Worm (Caenorhabditis elegans): Measurements from ENCODE around the gene acp-3.

DNA sequence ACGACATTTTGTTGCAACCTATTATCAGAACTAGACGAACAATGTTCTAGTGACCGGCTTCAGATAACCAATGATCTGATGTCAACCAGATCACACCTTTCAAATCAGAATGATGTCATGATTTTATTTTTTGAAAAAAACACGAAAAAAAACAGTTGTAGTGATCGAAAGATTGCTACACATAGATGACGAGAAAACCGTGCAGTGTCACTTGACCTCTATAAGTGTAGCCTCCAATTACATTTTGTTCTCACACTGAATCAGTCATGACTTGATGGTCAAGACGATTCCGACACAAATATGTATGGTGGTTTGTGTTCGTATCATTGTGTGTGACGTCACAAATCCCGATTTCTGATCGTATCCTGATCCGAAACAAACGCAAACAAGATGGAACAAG, 3.2 kb upstream of the acp-3 start:
- TF ChIP-seq tbx-37 (GFP tag; conservative IDR thresholded peaks at IDR 0.05) (no peak), F13C5.2 (tag; optimal IDR thresholded peaks at IDR 0.05) (no peak), hmg-4 (GFP tag; optimal IDR thresholded peaks at IDR 0.05) (no peak), ama-1 (optimal IDR thresholded peaks at IDR 0.05) (no peak), B0310.2 (tag; optimal IDR thresholded peaks at IDR 0.05) (no peak)

Data from whole organism, early embryonic.